Worm (Caenorhabditis elegans) whole organism, early embryonic: ENCODE measurements around the gene T28C6.11.

Experiments used
- hmbx-1 ChIP-seq: sonication (generic microtip); optimal IDR thresholded peaks from 2 replicates; lab custom pipeline; 2016; ENCODE audit warnings: mild to moderate bottlenecking, missing genetic modification characterization, missing compliant biosample characterization
- scrt-1 ChIP-seq: fragments of 200-800 bp; sonication (Bioruptor generic); IDR thresholded peaks from 2 replicates; pipeline ENCODE4 v1.3.6; 2022; ENCODE audit warnings: missing genetic modification characterization, missing compliant biosample characterization

- TF ChIP-seq hmbx-1 (tag; lab: Kevin White, UChicago) = no peak
- TF ChIP-seq scrt-1 (GFP tag; lab: Robert Waterston, UW) = no peak
Observed at ce11 chrIV:8817639-8818038, 22.4 kb downstream of the T28C6.11 start, which contains the start of gene T28C6.10.
